Worm (Caenorhabditis elegans) whole organism, mixed stage, embryonic: ENCODE results near the gene AH10.4.

Source experiments
- bed-3 ChIP-seq: fragments of 200-800 bp; sonication (Bioruptor generic); optimal IDR thresholded peaks from 3 replicates; lab custom pipeline; 2018; ENCODE audit warnings: mild to moderate bottlenecking, missing genetic modification characterization, moderate library complexity, missing compliant biosample characterization
- ceh-39 ChIP-seq: fragments of 150-350 bp; optimal IDR thresholded peaks from 2 replicates; lab custom pipeline; 2014; ENCODE audit warnings: missing biosample characterization, missing genetic modification characterization
- ceh-43 ChIP-seq: fragments of 200-800 bp; sonication (Bioruptor generic); optimal IDR thresholded peaks from 2 replicates; lab custom pipeline; 2018; ENCODE audit warnings: mild to moderate bottlenecking, missing genetic modification characterization, moderate library complexity, missing compliant biosample characterization
- ceh-83 ChIP-seq: fragments of 200-800 bp; sonication (Bioruptor generic); optimal IDR thresholded peaks from 2 replicates; lab custom pipeline; 2018; ENCODE audit warnings: mild to moderate bottlenecking, missing genetic modification characterization, missing compliant biosample characterization
- ces-1 ChIP-seq: fragments of 150-350 bp; optimal IDR thresholded peaks from 2 replicates; lab custom pipeline; 2014; ENCODE audit warnings: missing biosample characterization, missing genetic modification reagents, missing genetic modification characterization
- drap-1 ChIP-seq: fragments of 200-800 bp; sonication (Bioruptor generic); optimal IDR thresholded peaks from 3 replicates; lab custom pipeline; 2018; ENCODE audit warnings: mild to moderate bottlenecking, missing genetic modification characterization, missing compliant biosample characterization
- elt-1 ChIP-seq: sonication (generic microtip); optimal IDR thresholded peaks from 2 replicates; lab custom pipeline; 2017; ENCODE audit warnings: missing genetic modification characterization, mild to moderate bottlenecking, missing compliant biosample characterization, antibody characterized with exemption, moderate library complexity, borderline replicate concordance; ENCODE audit not compliant: insufficient read depth
- flh-1 ChIP-seq: fragments of 200-800 bp; sonication (Bioruptor generic); optimal IDR thresholded peaks from 2 replicates; lab custom pipeline; 2018; ENCODE audit warnings: mild to moderate bottlenecking, missing genetic modification characterization, moderate library complexity, missing compliant biosample characterization
- ham-2 ChIP-seq: fragments of 200-800 bp; sonication (Bioruptor generic); optimal IDR thresholded peaks from 2 replicates; lab custom pipeline; 2018; ENCODE audit warnings: mild to moderate bottlenecking, missing genetic modification characterization, missing compliant biosample characterization
- hlh-1 ChIP-seq: fragments of 150-350 bp; optimal IDR thresholded peaks from 2 replicates; lab custom pipeline; 2014; ENCODE audit warnings: missing biosample characterization, missing genetic modification reagents, missing genetic modification characterization
- lin-32 ChIP-seq: fragments of 200-800 bp; sonication (Bioruptor generic); optimal IDR thresholded peaks from 2 replicates; lab custom pipeline; 2018; ENCODE audit warnings: mild to moderate bottlenecking, missing genetic modification characterization, missing compliant biosample characterization
- lsy-2 ChIP-seq: fragments of 150-350 bp; optimal IDR thresholded peaks from 2 replicates; lab custom pipeline; 2014; ENCODE audit warnings: missing biosample characterization, missing genetic modification characterization
- mab-5 ChIP-seq: fragments of 150-350 bp; optimal IDR thresholded peaks from 2 replicates; lab custom pipeline; 2014; ENCODE audit warnings: missing biosample characterization, missing genetic modification characterization
- nhr-12 ChIP-seq: fragments of 150-350 bp; optimal IDR thresholded peaks from 2 replicates; lab custom pipeline; 2014; ENCODE audit warnings: missing biosample characterization, missing genetic modification characterization
- nhr-2 ChIP-seq: fragments of 150-350 bp; optimal IDR thresholded peaks from 2 replicates; lab custom pipeline; 2014; ENCODE audit warnings: missing biosample characterization, missing genetic modification characterization
- nhr-237 ChIP-seq: fragments of 150-350 bp; optimal IDR thresholded peaks from 2 replicates; lab custom pipeline; 2014; ENCODE audit warnings: missing biosample characterization, missing genetic modification characterization
- nhr-28 ChIP-seq: fragments of 150-350 bp; optimal IDR thresholded peaks from 2 replicates; lab custom pipeline; 2014; ENCODE audit warnings: missing biosample characterization, missing genetic modification characterization
- nhr-76 ChIP-seq: sonication (generic microtip); optimal IDR thresholded peaks from 2 replicates; lab custom pipeline; 2017; ENCODE audit warnings: missing biosample characterization, missing genetic modification characterization
- sptf-1 ChIP-seq: sonication (generic microtip); optimal IDR thresholded peaks from 2 replicates; lab custom pipeline; 2017; ENCODE audit warnings: mild to moderate bottlenecking, missing genetic modification characterization, moderate library complexity, missing compliant biosample characterization
- tbx-8 ChIP-seq: fragments of 200-800 bp; sonication (Bioruptor generic); optimal IDR thresholded peaks from 2 replicates; lab custom pipeline; 2018; ENCODE audit warnings: mild to moderate bottlenecking, missing genetic modification characterization, moderate library complexity, missing compliant biosample characterization
- unc-39 ChIP-seq: fragments of 150-350 bp; optimal IDR thresholded peaks from 2 replicates; lab custom pipeline; 2014; ENCODE audit warnings: missing biosample characterization, missing genetic modification characterization
- unc-62 ChIP-seq: fragments of 150-350 bp; optimal IDR thresholded peaks from 2 replicates; lab custom pipeline; 2014; ENCODE audit warnings: missing biosample characterization, missing genetic modification reagents, missing genetic modification characterization
- ztf-11 ChIP-seq: fragments of 150-350 bp; optimal IDR thresholded peaks from 2 replicates; lab custom pipeline; 2014; ENCODE audit warnings: missing biosample characterization, missing genetic modification characterization

The AH10.4 gene

DNA sequence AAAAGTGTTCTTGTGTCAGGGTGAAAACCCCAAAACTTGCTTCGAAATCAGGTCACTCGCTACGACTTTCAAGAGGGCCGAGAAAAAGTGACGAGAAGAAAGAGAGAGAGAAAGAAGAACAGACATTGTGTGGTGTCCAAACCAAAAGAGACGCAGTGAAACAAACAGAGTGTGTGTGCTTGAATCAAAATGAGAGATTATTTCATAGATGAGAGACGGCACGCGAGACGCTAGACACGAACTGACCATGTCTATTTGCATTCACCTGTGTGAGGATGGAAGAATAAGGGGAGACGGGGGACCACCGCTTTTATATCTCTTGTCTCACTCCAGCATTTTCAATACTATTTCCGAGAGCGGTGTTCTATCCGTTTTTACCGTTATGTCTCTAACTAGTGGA lies 1.5 kb downstream of the AH10.4 start (continued):
- TF ChIP-seq nhr-237 (tag; lab: Kevin White, UChicago) (peak; percentile 78), nhr-12 (tag; lab: Kevin White, UChicago) (no peak), nhr-76 (tag; lab: Kevin White, UChicago) (no peak), ceh-43 (GFP tag; lab: Kevin White, UChicago) (no peak), mab-5 (tag; lab: Kevin White, UChicago) (no peak)

DNA sequence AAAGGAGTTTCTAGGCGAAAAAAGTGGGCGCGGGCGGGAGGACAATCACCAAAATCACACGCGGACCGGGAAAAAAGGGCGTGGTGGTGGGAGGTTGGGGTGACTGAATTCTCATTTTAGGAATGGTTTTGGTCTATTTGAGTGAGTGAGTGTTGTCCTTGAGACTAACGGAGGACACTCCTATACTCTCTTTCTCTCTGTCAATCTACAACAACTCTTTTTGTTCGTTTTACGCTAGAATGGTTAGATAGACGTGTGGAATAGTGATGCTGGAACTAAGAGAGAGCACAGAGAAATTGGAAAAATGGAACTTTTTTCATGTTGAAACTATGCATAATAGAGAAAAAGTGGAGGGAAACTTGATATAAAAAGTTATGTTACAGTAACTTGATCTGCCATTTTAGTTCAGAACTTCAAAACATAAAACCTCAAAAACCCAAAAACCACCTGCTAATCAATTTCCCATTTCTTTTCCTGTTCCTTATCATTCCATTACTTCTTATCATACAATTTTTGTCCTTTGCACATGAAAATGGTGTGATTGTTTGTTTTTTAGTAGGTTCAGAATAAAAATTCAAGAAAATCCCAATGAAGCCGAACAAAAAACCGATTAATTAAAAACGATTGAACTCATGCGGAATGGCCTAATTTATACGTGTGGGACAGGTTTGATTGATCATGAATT lies 2.8 kb downstream of the AH10.4 start:
- TF ChIP-seq ces-1 (GFP tag; lab: Kevin White, UChicago): no peak
- TF ChIP-seq ceh-39 (tag; lab: Kevin White, UChicago): no peak
- no peak for TF ChIP-seq unc-62 (GFP tag; lab: Kevin White, UChicago)
- TF ChIP-seq nhr-76 (tag; lab: Kevin White, UChicago): no peak
- TF ChIP-seq ceh-83 (GFP tag; lab: Kevin White, UChicago): no peak
- TF ChIP-seq bed-3 (GFP tag; lab: Kevin White, UChicago): no peak
- TF ChIP-seq hlh-1 (tag; lab: Kevin White, UChicago): no peak
- TF ChIP-seq unc-39 (tag; lab: Kevin White, UChicago): no peak
- no peak for TF ChIP-seq ztf-11 (tag; lab: Kevin White, UChicago)
- no peak for TF ChIP-seq lsy-2 (tag; lab: Kevin White, UChicago)
- TF ChIP-seq nhr-2 (tag; lab: Kevin White, UChicago): no peak
- TF ChIP-seq nhr-12 (tag; lab: Kevin White, UChicago): no peak
- TF ChIP-seq sptf-1 (tag; lab: Kevin White, UChicago): no peak
- no peak for TF ChIP-seq nhr-237 (tag; lab: Kevin White, UChicago)
- no peak for TF ChIP-seq ham-2
- TF ChIP-seq drap-1: no peak
- TF ChIP-seq ceh-43 (GFP tag; lab: Kevin White, UChicago): no peak
- TF ChIP-seq flh-1 (GFP tag; lab: Kevin White, UChicago): no peak
- no peak for TF ChIP-seq tbx-8 (GFP tag; lab: Kevin White, UChicago)
- no peak for TF ChIP-seq elt-1 (tag; lab: Kevin White, UChicago)

DNA sequence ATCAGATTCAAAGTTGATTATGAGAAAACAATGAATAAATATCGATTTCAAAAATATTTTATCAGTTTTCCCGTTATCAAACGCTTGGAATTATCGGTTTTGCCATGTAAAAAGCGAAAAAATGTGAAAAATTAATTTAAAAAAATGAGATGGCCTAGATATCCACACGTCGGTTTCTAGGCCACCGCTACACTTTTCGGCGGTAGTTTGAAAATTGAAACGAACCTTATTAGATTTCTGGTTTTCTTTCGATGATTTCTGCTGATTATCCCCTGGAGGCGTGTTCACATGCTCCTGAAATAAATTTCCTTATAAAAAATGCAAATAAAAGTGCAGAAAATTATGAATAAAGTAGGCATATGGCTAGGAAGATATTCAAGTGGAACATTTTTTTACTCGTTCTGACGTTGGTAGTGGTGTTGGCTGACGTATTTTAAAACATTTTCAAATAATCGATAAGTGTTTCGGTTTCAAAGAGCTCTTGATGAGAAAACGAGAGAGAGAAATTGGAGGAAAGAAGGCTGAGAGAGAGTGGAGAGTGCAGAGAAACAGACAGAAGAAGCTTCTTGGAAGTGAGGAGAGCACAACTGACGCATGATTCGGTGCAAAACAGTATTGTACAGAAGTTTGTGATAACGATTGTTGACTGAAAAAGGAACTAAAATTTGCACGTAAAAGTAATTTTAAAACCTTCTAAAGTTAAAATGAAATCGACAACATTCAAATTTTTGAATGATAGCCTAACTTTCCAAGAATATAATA lies 4.5 kb downstream of the AH10.4 start:
- TF ChIP-seq hlh-1 (tag; lab: Kevin White, UChicago) (peak; percentile 20), unc-39 (tag; lab: Kevin White, UChicago) (no peak), ces-1 (GFP tag; lab: Kevin White, UChicago) (peak; percentile 16), lin-32 (GFP tag; lab: Kevin White, UChicago) (no peak), nhr-12 (tag; lab: Kevin White, UChicago) (no peak)

DNA sequence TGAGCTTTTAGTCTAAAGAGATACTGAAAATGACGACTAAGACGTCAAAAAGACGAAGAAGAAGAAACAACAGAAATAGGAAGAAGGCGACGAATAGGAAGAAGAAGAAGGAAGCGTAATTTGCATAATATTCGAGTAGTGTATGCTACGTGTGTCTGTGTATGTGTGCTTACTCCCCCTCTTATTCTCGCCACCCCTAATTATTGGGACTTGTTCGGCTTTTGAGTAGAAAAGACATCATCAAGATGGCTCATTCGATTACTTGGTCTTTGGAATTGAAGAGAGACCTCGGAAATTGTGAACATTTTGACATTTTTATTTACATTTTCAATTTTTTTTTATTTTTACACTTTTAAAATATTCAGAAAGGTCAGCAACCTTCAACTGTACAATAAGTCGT lies 7.4 kb downstream of the AH10.4 start:
- no peak for TF ChIP-seq nhr-237 (tag; lab: Kevin White, UChicago)
- no peak for TF ChIP-seq drap-1
- TF ChIP-seq nhr-76 (tag; lab: Kevin White, UChicago): no peak
- peak; percentile 93 for TF ChIP-seq ces-1 (GFP tag; lab: Kevin White, UChicago)
- TF ChIP-seq sptf-1 (tag; lab: Kevin White, UChicago): peak; percentile 20
- TF ChIP-seq, all 35 proteins: peak for 2

DNA sequence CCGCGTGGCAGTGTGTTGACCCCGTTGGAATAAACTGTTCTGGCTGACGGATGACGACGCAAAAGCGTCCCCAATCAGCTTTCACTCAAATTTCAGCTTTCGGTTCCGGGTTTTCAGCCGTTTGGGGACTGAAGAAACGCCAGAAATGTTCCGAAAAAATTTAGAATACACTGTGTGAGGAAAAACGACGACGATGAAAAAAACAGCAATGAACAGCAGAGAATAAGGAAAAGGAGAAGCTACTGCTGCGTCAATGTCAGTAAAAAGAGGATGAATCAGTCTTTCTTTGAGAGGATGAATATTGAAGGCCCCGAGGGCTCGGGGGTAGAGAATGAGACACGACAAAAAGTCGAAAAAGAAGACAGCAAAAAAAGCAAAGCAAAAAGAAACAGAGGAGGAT lies 8.8 kb downstream of the AH10.4 start:
- no peak for TF ChIP-seq ztf-11 (tag; lab: Kevin White, UChicago)
- no peak for TF ChIP-seq nhr-28
- no peak for TF ChIP-seq ces-1 (GFP tag; lab: Kevin White, UChicago)
- TF ChIP-seq flh-1 (GFP tag; lab: Kevin White, UChicago): no peak
- peak; percentile 25 for TF ChIP-seq sptf-1 (tag; lab: Kevin White, UChicago)
- no peak for TF ChIP-seq drap-1
- TF ChIP-seq, all 35 proteins: peak for 1

DNA sequence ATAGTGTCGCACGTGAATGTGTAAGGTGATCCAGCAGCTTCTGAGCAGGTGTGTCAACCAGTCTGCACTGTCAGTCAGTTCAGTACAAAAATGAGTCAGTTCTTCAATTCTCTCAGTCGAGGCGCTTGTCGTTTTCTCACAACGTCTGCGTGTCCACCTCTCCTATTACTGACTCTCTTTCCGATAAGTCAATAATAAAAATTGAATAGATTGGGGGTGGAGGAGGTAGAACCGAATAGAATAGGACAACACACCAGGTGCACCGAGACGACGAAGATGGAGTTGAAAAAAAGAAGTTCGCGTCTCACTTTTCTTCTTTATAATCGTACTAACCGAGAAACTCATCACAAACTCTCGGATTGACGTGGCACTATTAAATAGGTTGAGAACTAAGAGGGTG lies 9.8 kb downstream of the AH10.4 start:
- TF ChIP-seq nhr-237 (tag; lab: Kevin White, UChicago): no peak
- TF ChIP-seq ces-1 (GFP tag; lab: Kevin White, UChicago): peak; percentile 80
- TF ChIP-seq ceh-43 (GFP tag; lab: Kevin White, UChicago): no peak
- no peak for TF ChIP-seq elt-1 (tag; lab: Kevin White, UChicago)
